Worm (Caenorhabditis elegans): ENCODE results near the gene F26D2.14.

F26D2.14 gene

DNA sequence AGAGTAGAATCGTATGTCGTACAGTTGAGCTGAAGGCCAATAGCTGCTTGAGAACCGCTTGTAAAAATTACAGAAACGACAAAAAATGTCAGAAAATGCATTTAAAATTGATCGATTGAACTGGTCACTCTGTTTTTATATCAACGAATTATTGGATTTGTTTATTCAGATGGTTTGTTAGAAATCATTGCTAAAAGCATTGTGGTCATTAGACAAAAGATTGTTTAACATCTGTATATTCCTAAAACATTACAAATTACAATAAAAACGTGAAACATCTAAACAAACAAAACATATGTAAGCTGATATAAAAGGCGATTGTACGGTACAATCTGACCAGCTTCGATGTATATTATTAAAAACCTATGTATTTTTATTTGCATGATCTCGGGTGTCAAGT, at the start of gene F26D2.14, which contains the start of gene F26D2.13:
TSS of gene F26D2.14 (plus strand) at position 346 of the 400 bp plus-strand sequence.
TSS of gene F26D2.13 (minus strand) at position 101 of the 400 bp plus-strand sequence.
- TF ChIP-seq nhr-28 (tag; optimal IDR thresholded peaks at IDR 0.05): no peak
- peak; percentile 82 for TF ChIP-seq aha-1 (tag)
- TF ChIP-seq mxl-3 (GFP tag; optimal IDR thresholded peaks at IDR 0.05): no peak
- no peak for TF ChIP-seq ztf-11 (tag; optimal IDR thresholded peaks at IDR 0.05)

DNA sequence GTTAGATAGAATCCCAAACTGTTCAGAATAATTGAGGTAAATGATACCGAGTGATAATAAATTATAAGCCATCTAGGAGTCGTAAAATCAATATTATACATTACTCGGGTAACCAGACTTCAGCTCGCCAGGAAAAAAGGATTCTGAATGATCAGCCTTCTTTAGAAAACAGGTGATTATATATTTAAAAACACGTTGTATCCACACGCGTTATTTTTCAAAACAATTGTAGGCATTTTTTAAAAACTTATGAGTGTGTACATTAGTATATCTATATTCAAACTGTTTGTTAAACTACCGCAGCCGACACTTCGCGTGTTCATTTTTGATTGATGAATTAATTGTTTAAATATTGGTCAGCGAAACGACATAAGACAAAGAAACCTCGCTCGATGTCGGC, 47.4 kb upstream of the F26D2.14 start, which contains the start of gene sri-65:
TSS of gene sri-65 (minus strand) at position 101 of the 400 bp plus-strand sequence.
- TF ChIP-seq spr-1 (tag; optimal IDR thresholded peaks at IDR 0.05) (no peak), fos-1 (tag; optimal IDR thresholded peaks at IDR 0.05) (no peak), lim-7 (GFP tag; IDR thresholded peaks at IDR 0.05) (no peak), nhr-102 (tag; optimal IDR thresholded peaks at IDR 0.05) (no peak), unc-62 (GFP tag; optimal IDR thresholded peaks at IDR 0.05 in 1 of 2) (peak in 1 of 2 experiments; percentile 62), unc-62 (tag; optimal IDR thresholded peaks at IDR 0.05) (no peak), php-3 (GFP tag; IDR thresholded peaks at IDR 0.05) (no peak), spr-3 (GFP tag; optimal IDR thresholded peaks at IDR 0.05) (no peak)

DNA sequence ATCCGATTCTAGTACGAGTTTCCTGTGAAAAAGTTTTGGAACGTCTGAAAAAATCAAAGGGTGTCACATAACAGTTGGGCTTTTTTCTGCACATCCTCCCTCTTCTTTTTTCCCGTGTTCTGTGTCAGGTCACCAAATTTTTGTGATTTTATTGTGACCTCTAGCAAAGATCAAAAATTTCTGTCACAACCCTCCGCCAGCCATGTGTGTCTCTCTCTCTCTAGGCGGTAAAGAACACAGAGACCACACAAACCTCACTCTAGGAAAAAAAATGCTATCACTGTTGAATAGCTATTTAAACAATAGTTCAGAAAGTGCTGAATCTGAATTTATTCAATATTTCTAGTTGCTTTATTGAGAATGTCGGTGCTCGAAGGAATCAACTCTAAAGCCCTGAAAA, 45.0 kb upstream of the F26D2.14 start, which contains the start of gene gst-44:
TSS of gene gst-44 (plus strand) at position 237 of the 400 bp plus-strand sequence.
- TF ChIP-seq nhr-6 (tag; optimal IDR thresholded peaks at IDR 0.05) (no peak), php-3 (GFP tag; IDR thresholded peaks at IDR 0.05) (no peak), pqm-1 (tag; optimal IDR thresholded peaks at IDR 0.05) (peak; percentile 31), zip-11 (GFP tag; IDR thresholded peaks at IDR 0.05) (no peak), unc-62 (GFP tag; optimal IDR thresholded peaks at IDR 0.05 in 1 of 2) (no peak), unc-62 (tag; optimal IDR thresholded peaks at IDR 0.05) (no peak), Y48G9A.11 (GFP tag; IDR thresholded peaks at IDR 0.05) (no peak), ceh-20 (GFP tag; IDR thresholded peaks at IDR 0.05) (no peak), nhr-77 (tag; optimal IDR thresholded peaks at IDR 0.05) (peak; percentile 11), lin-38 (GFP tag; IDR thresholded peaks at IDR 0.05) (no peak), vab-7 (GFP tag; IDR thresholded peaks at IDR 0.05) (no peak), lin-29 (GFP tag; IDR thresholded peaks at IDR 0.05) (no peak), dmd-8 (GFP tag; IDR thresholded peaks at IDR 0.05) (no peak), dmd-6 (GFP tag; IDR thresholded peaks at IDR 0.05) (peak; percentile 86), nhr-237 (tag; optimal IDR thresholded peaks at IDR 0.05) (no peak), set-16 (GFP tag; IDR thresholded peaks at IDR 0.05) (no peak), daf-19 (GFP tag; conservative IDR thresholded peaks at IDR 0.05) (no peak), mxl-3 (GFP tag; optimal IDR thresholded peaks at IDR 0.05) (peak; percentile 67), nhr-11 (tag; optimal IDR thresholded peaks at IDR 0.05) (no peak), snpc-1.2 (GFP tag; IDR thresholded peaks at IDR 0.05) (no peak), F26F4.8 (GFP tag; conservative IDR thresholded peaks at IDR 0.05) (no peak), nhr-42 (GFP tag; IDR thresholded peaks at IDR 0.05) (no peak), lin-39 (tag; optimal IDR thresholded peaks at IDR 0.05) (no peak), nhr-102 (tag; optimal IDR thresholded peaks at IDR 0.05) (peak; percentile 95), duxl-1 (tag; optimal IDR thresholded peaks at IDR 0.05; ENCODE audit: poor library complexity) (no peak), F44E2.7 (GFP tag; IDR thresholded peaks at IDR 0.05) (no peak), aly-2 (tag; optimal IDR thresholded peaks at IDR 0.05) (no peak), fkh-10 (GFP tag; optimal IDR thresholded peaks at IDR 0.05) (no peak), nhr-10 (tag; optimal IDR thresholded peaks at IDR 0.05) (no peak), R02D3.7 (tag; optimal IDR thresholded peaks at IDR 0.05) (no peak), nhr-28 (tag; optimal IDR thresholded peaks at IDR 0.05) (peak; percentile 88), hlh-11 (tag; optimal IDR thresholded peaks at IDR 0.05) (peak; percentile 45), mdl-1 (tag; optimal IDR thresholded peaks at IDR 0.05) (no peak), nhr-41 (GFP tag; IDR thresholded peaks at IDR 0.05) (no peak), hif-1 (tag; optimal IDR thresholded peaks at IDR 0.05) (no peak), mxl-2 (GFP tag; conservative IDR thresholded peaks at IDR 0.05) (no peak)
